Worm (Caenorhabditis elegans): ENCODE results near the gene eco-1.

- TF ChIP-seq hlh-15 (tag; optimal IDR thresholded peaks at IDR 0.05): no peak
- TF ChIP-seq elt-2 (tag; optimal IDR thresholded peaks at IDR 0.05): no peak
- no peak for TF ChIP-seq pag-3 (tag; optimal IDR thresholded peaks at IDR 0.05; ENCODE audit: borderline replicate concordance)
These were observed 27.2 kb downstream of the eco-1 start for ce11 chrIII:7331671-7332070.
